Worm (Caenorhabditis elegans) whole organism, L1 larva: ENCODE results near the gene tbx-37.
"Not testable (repeated sequence)": the region's sequence is repeated elsewhere in the genome, so short reads cannot be mapped to it uniquely, and the experiment has no call there.

Experiments used
- C04F5.9 ChIP-seq: sonication (generic microtip); optimal IDR thresholded peaks from 2 replicates; lab custom pipeline; 2016; ENCODE audit warnings: missing genetic modification characterization, missing compliant biosample characterization
- C16A3.4 ChIP-seq: fragments of 150-350 bp; optimal IDR thresholded peaks from 2 replicates; lab custom pipeline; 2014; ENCODE audit warnings: missing biosample characterization, missing genetic modification characterization
- alr-1 ChIP-seq: fragments of 200-800 bp; sonication (Bioruptor generic); optimal IDR thresholded peaks from 2 replicates; lab custom pipeline; 2018; ENCODE audit warnings: borderline replicate concordance, mild to moderate bottlenecking, missing genetic modification characterization, missing compliant biosample characterization
- aly-2 ChIP-seq: fragments of 150-350 bp; optimal IDR thresholded peaks from 2 replicates; lab custom pipeline; 2014; ENCODE audit warnings: missing biosample characterization, missing genetic modification characterization
- blmp-1 ChIP-seq: fragments of 150-350 bp; optimal IDR thresholded peaks from 2 replicates; lab custom pipeline; 2014; ENCODE audit warnings: missing biosample characterization, missing genetic modification characterization
- ceh-8 ChIP-seq: fragments of 200-800 bp; sonication (Bioruptor generic); optimal IDR thresholded peaks from 2 replicates; lab custom pipeline; 2018; ENCODE audit warnings: mild to moderate bottlenecking, missing genetic modification characterization, moderate library complexity, missing compliant biosample characterization
- ceh-90 ChIP-seq: sonication (generic microtip); optimal IDR thresholded peaks from 2 replicates; lab custom pipeline; 2016; ENCODE audit warnings: missing genetic modification characterization, missing compliant biosample characterization
- dsc-1 ChIP-seq: sonication (generic microtip); optimal IDR thresholded peaks from 2 replicates; lab custom pipeline; 2016; ENCODE audit warnings: mild to moderate bottlenecking, missing genetic modification characterization, missing compliant biosample characterization
- efl-1 ChIP-seq, 4 experiments: fragments of 150-350 bp; optimal IDR thresholded peaks in 3 of 4; peaks in 1 of 4; 1 replicate in 1 of 4; 2 replicates in 3 of 4; lab custom pipeline; 2014; ENCODE audit warnings: missing biosample characterization in 2 of 4, missing genetic modification characterization in 2 of 4, missing genetic modification reagents in 2 of 4
- egl-13 ChIP-seq: sonication (generic microtip); optimal IDR thresholded peaks from 2 replicates; lab custom pipeline; 2016; ENCODE audit warnings: missing genotype, missing genetic modification reagents, missing genetic modification characterization, missing compliant biosample characterization
- fkh-4 ChIP-seq: sonication (generic microtip); optimal IDR thresholded peaks from 2 replicates; lab custom pipeline; 2016; ENCODE audit warnings: missing compliant biosample characterization, missing genetic modification characterization, borderline replicate concordance
- fkh-8 ChIP-seq: sonication (generic microtip); optimal IDR thresholded peaks from 2 replicates; lab custom pipeline; 2016; ENCODE audit warnings: mild to moderate bottlenecking, missing genetic modification characterization, missing compliant biosample characterization
- fos-1 ChIP-seq: fragments of 150-350 bp; optimal IDR thresholded peaks from 2 replicates; lab custom pipeline; 2014; ENCODE audit warnings: missing biosample characterization, missing genetic modification characterization
- grh-1 ChIP-seq: fragments of 200-800 bp; sonication (Bioruptor generic); IDR thresholded peaks from 2 replicates; pipeline ENCODE4 v1.3.6; 2022; ENCODE audit warnings: missing genetic modification reagents, missing genetic modification characterization, missing compliant biosample characterization
- hlh-17 ChIP-seq: fragments of 200-800 bp; sonication (Bioruptor generic); optimal IDR thresholded peaks from 2 replicates; lab custom pipeline; 2018; ENCODE audit warnings: missing genetic modification characterization, mild to moderate bottlenecking, missing compliant biosample characterization, moderate library complexity, borderline replicate concordance
- hpl-2 ChIP-seq: fragments of 150-350 bp; optimal IDR thresholded peaks from 2 replicates; lab custom pipeline; 2014; ENCODE audit warnings: missing biosample characterization, missing genetic modification reagents, missing genetic modification characterization
- irx-1 ChIP-seq: sonication (generic microtip); optimal IDR thresholded peaks from 2 replicates; lab custom pipeline; 2016; ENCODE audit warnings: missing genetic modification characterization, missing compliant biosample characterization
- lin-14 ChIP-seq: fragments of 200-800 bp; sonication (Bioruptor generic); optimal IDR thresholded peaks from 2 replicates; lab custom pipeline; 2018; ENCODE audit warnings: mild to moderate bottlenecking, missing genetic modification characterization, moderate library complexity, missing compliant biosample characterization
- lin-15B ChIP-seq: fragments of 150-350 bp; sonication (generic microtip); optimal IDR thresholded peaks from 3 replicates; lab custom pipeline; 2014; ENCODE audit warnings: missing biosample characterization, missing genetic modification characterization
- lir-3 ChIP-seq: sonication (generic microtip); optimal IDR thresholded peaks from 2 replicates; lab custom pipeline; 2016; ENCODE audit warnings: mild to moderate bottlenecking, missing genetic modification characterization, moderate library complexity, missing compliant biosample characterization; ENCODE audit not compliant: poor library complexity
- lsy-2 ChIP-seq, 2 experiments: fragments of 150-350 bp; optimal IDR thresholded peaks; 2 replicates each; lab custom pipeline; 2014; ENCODE audit warnings: missing biosample characterization in 2 of 2, missing genetic modification characterization in 2 of 2
- mdl-1 ChIP-seq, 2 experiments: fragments of 150-350 bp; optimal IDR thresholded peaks; 2 replicates each; lab custom pipeline; 2014 to 2017; ENCODE audit warnings: missing biosample characterization in 2 of 2, missing genetic modification characterization in 2 of 2, inconsistent platforms in 1 of 2
- mep-1 ChIP-seq: fragments of 150-350 bp; optimal IDR thresholded peaks from 2 replicates; lab custom pipeline; 2014; ENCODE audit warnings: missing biosample characterization, missing genetic modification characterization
- nhr-71 ChIP-seq: sonication (generic microtip); optimal IDR thresholded peaks from 2 replicates; lab custom pipeline; 2016; ENCODE audit warnings: mild to moderate bottlenecking, missing genetic modification characterization, moderate library complexity, missing compliant biosample characterization
- nhr-77 ChIP-seq: fragments of 150-350 bp; optimal IDR thresholded peaks from 2 replicates; lab custom pipeline; 2014; ENCODE audit warnings: missing biosample characterization, missing genetic modification characterization
- nhr-85 ChIP-seq: sonication (generic microtip); peaks from one replicate; lab custom pipeline; 2016; ENCODE audit warnings: missing genetic modification characterization, inconsistent platforms, missing compliant biosample characterization
- pqm-1 ChIP-seq: sonication (generic microtip); optimal IDR thresholded peaks from 3 replicates; lab custom pipeline; 2017; ENCODE audit warnings: missing biosample characterization, missing genetic modification characterization
- rnt-1 ChIP-seq: sonication (generic microtip); optimal IDR thresholded peaks from 2 replicates; lab custom pipeline; 2016; ENCODE audit warnings: mild to moderate bottlenecking, missing genetic modification characterization, moderate library complexity, missing compliant biosample characterization
- snu-23 ChIP-seq: sonication (generic microtip); optimal IDR thresholded peaks from 2 replicates; lab custom pipeline; 2016; ENCODE audit warnings: missing genetic modification characterization, missing compliant biosample characterization
- sox-4 ChIP-seq: sonication (generic microtip); optimal IDR thresholded peaks from 2 replicates; lab custom pipeline; 2016; ENCODE audit warnings: missing genetic modification characterization, missing compliant biosample characterization
- sptf-1 ChIP-seq: fragments of 150-350 bp; optimal IDR thresholded peaks from 2 replicates; lab custom pipeline; 2014; ENCODE audit warnings: missing biosample characterization, missing genetic modification characterization
- swsn-7 ChIP-seq: sonication (generic microtip); optimal IDR thresholded peaks from 2 replicates; lab custom pipeline; 2016; ENCODE audit warnings: missing genetic modification characterization, missing compliant biosample characterization
- tlp-1 ChIP-seq: fragments of 150-350 bp; optimal IDR thresholded peaks from 2 replicates; lab custom pipeline; 2014; ENCODE audit warnings: missing biosample characterization, missing genetic modification characterization
- unc-86 ChIP-seq: sonication (generic microtip); optimal IDR thresholded peaks from 2 replicates; lab custom pipeline; 2016; ENCODE audit warnings: missing genetic modification characterization, missing compliant biosample characterization
- zip-4 ChIP-seq: fragments of 200-800 bp; sonication (Bioruptor generic); optimal IDR thresholded peaks from 2 replicates; lab custom pipeline; 2018; ENCODE audit warnings: mild to moderate bottlenecking, missing genetic modification characterization, moderate library complexity, missing compliant biosample characterization
- ztf-11 ChIP-seq, 2 experiments: sonication (generic microtip); optimal IDR thresholded peaks; 2 replicates each; lab custom pipeline; 2016 to 2017; ENCODE audit warnings: missing genetic modification characterization in 2 of 2, missing biosample characterization in 1 of 2, missing compliant biosample characterization in 1 of 2
- ztf-4 ChIP-seq: fragments of 150-350 bp; optimal IDR thresholded peaks from 2 replicates; lab custom pipeline; 2014; ENCODE audit warnings: missing biosample characterization, missing genetic modification characterization

The tbx-37 gene

DNA sequence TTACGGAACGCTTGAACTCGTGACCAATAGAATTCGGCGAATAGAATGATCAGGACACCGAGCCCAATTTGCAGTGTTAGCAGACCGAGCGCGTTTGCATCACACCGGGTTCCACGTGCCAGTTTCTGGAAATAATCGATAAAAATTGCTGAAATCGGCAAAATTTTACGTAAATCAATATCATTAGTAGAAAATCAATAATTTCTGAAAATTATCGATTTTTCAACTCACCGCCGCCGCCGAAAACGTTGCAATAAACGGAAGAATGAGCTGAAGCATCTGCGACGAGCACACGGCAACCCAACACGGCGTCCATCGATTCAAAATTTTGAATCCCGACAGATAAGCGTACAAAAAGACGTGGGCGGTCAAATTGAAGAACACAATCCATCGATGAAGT, 3.7 kb upstream of the tbx-37 start:
- TF ChIP-seq nhr-85 = no peak
- TF ChIP-seq ceh-8 (GFP tag; lab: Kevin White, UChicago) = no peak
- peak; percentile 3 for TF ChIP-seq rnt-1 (tag; lab: Kevin White, UChicago)

DNA sequence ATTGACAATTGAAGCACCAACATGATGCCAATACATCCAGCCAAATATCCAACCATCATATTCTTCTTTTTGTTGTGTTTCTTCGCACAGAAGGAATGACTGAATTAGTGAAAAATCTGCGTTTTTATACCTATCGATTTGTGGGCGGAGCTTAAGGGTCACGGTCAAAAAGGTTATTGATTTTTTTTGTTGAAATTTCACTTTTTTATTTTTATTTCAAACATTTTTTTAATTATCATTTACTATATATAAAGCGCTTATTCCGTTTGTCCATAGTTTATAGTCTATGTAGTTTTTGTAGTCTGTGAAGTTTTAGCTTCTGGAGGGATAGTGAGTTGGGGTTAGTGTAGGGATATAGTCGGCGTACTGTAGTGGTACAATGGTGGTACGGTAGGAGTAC, 2.9 kb downstream of the tbx-37 start, which contains the start of gene Y47D3A.13:
TSS of gene Y47D3A.13 (minus strand) at position 101 of the 400 bp plus-strand sequence.
- TF ChIP-seq zip-4 (GFP tag; lab: Kevin White, UChicago); sox-4; lin-14: not testable (repeated sequence)

- TF ChIP-seq lsy-2 (tag; optimal IDR thresholded peaks at IDR 0.05; lab: Kevin White, UChicago) (no peak), lir-3 (tag; lab: Kevin White, UChicago) (no peak), ztf-11 (tag; optimal IDR thresholded peaks at IDR 0.05; lab: Kevin White, UChicago) (no peak), aly-2 (tag; lab: Kevin White, UChicago) (no peak), nhr-71 (tag; lab: Kevin White, UChicago) (no peak)
Observed at ce11 chrIII:11221583-11222191, 5.2 kb downstream of the tbx-37 start.

ce11 chrIII:11218150-11218841, 8.6 kb downstream of the tbx-37 start, which contains the start of the genes tbx-34 and wht-8:
Gene tbx-34 (minus strand): TSS chrIII:11218250.
Gene wht-8 (plus strand): TSS chrIII:11218791.
- no peak for TF ChIP-seq C04F5.9 (tag; lab: Kevin White, UChicago)
- TF ChIP-seq, all 84 proteins: peak for 0

DNA sequence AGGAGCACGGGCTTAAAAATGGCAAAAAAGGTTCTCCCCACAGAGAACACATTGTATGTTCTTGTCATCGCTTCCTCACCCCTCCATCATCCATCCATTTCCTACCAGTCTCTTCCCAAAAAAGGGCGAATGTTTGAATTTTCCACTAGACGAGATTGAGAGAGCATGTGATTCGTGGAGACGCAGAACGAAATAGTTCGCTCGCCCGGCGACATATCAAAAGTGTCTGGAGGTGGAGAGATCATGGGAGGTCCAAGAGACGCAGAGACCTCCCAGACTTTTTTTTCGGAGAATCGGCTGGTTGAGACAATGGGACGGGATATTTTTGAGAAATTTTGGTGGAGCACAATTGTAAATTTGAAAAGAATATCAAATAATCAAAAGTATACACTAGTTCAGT, 18.6 kb downstream of the tbx-37 start:
- TF ChIP-seq fos-1 (tag; lab: Kevin White, UChicago) = no peak
- TF ChIP-seq fkh-8 (tag; lab: Kevin White, UChicago) = no peak
- no peak for TF ChIP-seq rnt-1 (tag; lab: Kevin White, UChicago)
- TF ChIP-seq efl-1 (optimal IDR thresholded peaks at IDR 0.05; lab: Kevin White, UChicago) = peak in 1 of 2 experiments; percentile 4
- TF ChIP-seq efl-1 (GFP tag; optimal IDR thresholded peaks at IDR 0.05 in 1 of 2; lab: Kevin White, UChicago) = no peak
- no peak for TF ChIP-seq ztf-4
- TF ChIP-seq mdl-1 (tag; optimal IDR thresholded peaks at IDR 0.05; lab: Kevin White, UChicago) = no peak
- no peak for TF ChIP-seq tlp-1 (tag; lab: Kevin White, UChicago)
- no peak for TF ChIP-seq mep-1 (tag; lab: Kevin White, UChicago)
- TF ChIP-seq ceh-90 = no peak

DNA sequence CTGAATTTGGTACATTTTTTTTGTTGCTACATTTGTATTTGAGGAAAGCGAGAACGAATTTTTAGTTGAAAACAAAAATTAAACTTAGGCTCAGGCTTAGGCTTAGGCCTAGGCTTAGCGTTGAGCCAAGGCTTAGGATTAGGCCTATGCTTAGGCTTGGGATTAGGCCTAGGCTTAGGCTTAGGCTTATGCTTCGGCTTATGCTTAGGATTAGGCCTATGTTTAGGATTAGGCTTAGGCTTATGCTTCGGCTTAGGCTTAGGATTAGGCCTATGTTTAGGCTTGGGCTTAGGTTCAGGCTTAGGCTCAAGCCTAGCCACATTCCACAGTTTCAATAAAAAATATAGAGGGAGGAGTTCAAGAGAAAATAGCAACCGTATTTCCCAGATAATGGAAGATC, 19.1 kb downstream of the tbx-37 start:
- TF ChIP-seq swsn-7 (tag; lab: Kevin White, UChicago) (no peak), zip-4 (GFP tag; lab: Kevin White, UChicago) (no peak), efl-1 (optimal IDR thresholded peaks at IDR 0.05; lab: Kevin White, UChicago) (no peak), efl-1 (GFP tag; optimal IDR thresholded peaks at IDR 0.05 in 1 of 2; lab: Kevin White, UChicago) (peak in 1 of 2 experiments; percentile 49), mdl-1 (tag; optimal IDR thresholded peaks at IDR 0.05; lab: Kevin White, UChicago) (no peak)
- TF ChIP-seq, all 84 proteins: peak for 1

ce11 chrIII:11206875-11207274, 20.1 kb downstream of the tbx-37 start:
- TF ChIP-seq snu-23 (GFP tag; lab: Kevin White, UChicago) = no peak
- TF ChIP-seq hpl-2 = no peak
- TF ChIP-seq alr-1 (tag; lab: Kevin White, UChicago) = no peak
- peak; percentile 60 for TF ChIP-seq dsc-1 (tag; lab: Kevin White, UChicago)
- no peak for TF ChIP-seq pqm-1 (tag; lab: Kevin White, UChicago)
- TF ChIP-seq hlh-17 = no peak
- no peak for TF ChIP-seq egl-13
- no peak for TF ChIP-seq grh-1 (GFP tag; lab: Robert Waterston, UW)
- TF ChIP-seq fkh-4 (tag; lab: Kevin White, UChicago) = peak; percentile 23
- no peak for TF ChIP-seq unc-86 (tag; lab: Kevin White, UChicago)
- TF ChIP-seq blmp-1 (tag; lab: Kevin White, UChicago) = no peak
- no peak for TF ChIP-seq lin-15B (tag; lab: Kevin White, UChicago)
- TF ChIP-seq C16A3.4 (tag; lab: Kevin White, UChicago) = no peak
- no peak for TF ChIP-seq irx-1 (tag; lab: Kevin White, UChicago)
- no peak for TF ChIP-seq nhr-77 (tag; lab: Kevin White, UChicago)
- no peak for TF ChIP-seq sptf-1 (tag; lab: Kevin White, UChicago)
- TF ChIP-seq tlp-1 (tag; lab: Kevin White, UChicago) = no peak
